Worm (Caenorhabditis elegans) whole organism, L1 larva: ENCODE results near the gene F42A10.7.

Experiments
- C04F5.9 ChIP-seq: sonication (generic microtip); optimal IDR thresholded peaks from 2 replicates; lab custom pipeline; 2016; ENCODE audit warnings: missing genetic modification characterization, missing compliant biosample characterization
- C16A3.4 ChIP-seq: fragments of 150-350 bp; optimal IDR thresholded peaks from 2 replicates; lab custom pipeline; 2014; ENCODE audit warnings: missing biosample characterization, missing genetic modification characterization
- C34B4.2 ChIP-seq: sonication (generic microtip); optimal IDR thresholded peaks from 2 replicates; lab custom pipeline; 2017; ENCODE audit warnings: mild to moderate bottlenecking, missing genetic modification characterization, missing compliant biosample characterization
- F16B12.6 ChIP-seq: fragments of 150-350 bp; optimal IDR thresholded peaks from 2 replicates; lab custom pipeline; 2014; ENCODE audit warnings: missing biosample characterization, missing genetic modification characterization
- aha-1 ChIP-seq: fragments of 150-350 bp; optimal IDR thresholded peaks from 2 replicates; lab custom pipeline; 2014; ENCODE audit warnings: missing biosample characterization, missing genetic modification characterization
- alr-1 ChIP-seq: fragments of 200-800 bp; sonication (Bioruptor generic); optimal IDR thresholded peaks from 2 replicates; lab custom pipeline; 2018; ENCODE audit warnings: borderline replicate concordance, mild to moderate bottlenecking, missing genetic modification characterization, missing compliant biosample characterization
- aly-2 ChIP-seq: fragments of 150-350 bp; optimal IDR thresholded peaks from 2 replicates; lab custom pipeline; 2014; ENCODE audit warnings: missing biosample characterization, missing genetic modification characterization
- blmp-1 ChIP-seq: fragments of 150-350 bp; optimal IDR thresholded peaks from 2 replicates; lab custom pipeline; 2014; ENCODE audit warnings: missing biosample characterization, missing genetic modification characterization
- ceh-82 ChIP-seq, 3 experiments: fragments of 150-350 bp in 1 of 3; sonication (generic microtip) in 2 of 3; optimal IDR thresholded peaks; 2 replicates each; lab custom pipeline; 2014 to 2017; ENCODE audit warnings: missing biosample characterization in 3 of 3, missing genetic modification characterization in 3 of 3
- ceh-90 ChIP-seq: sonication (generic microtip); optimal IDR thresholded peaks from 2 replicates; lab custom pipeline; 2016; ENCODE audit warnings: missing genetic modification characterization, missing compliant biosample characterization
- dpl-1 ChIP-seq, 3 experiments: fragments of 150-350 bp in 2 of 3; sonication (generic microtip) in 1 of 3; optimal IDR thresholded peaks; 2 replicates each; lab custom pipeline; 2014 to 2017; ENCODE audit warnings: missing biosample characterization in 3 of 3, missing genetic modification characterization in 3 of 3, missing genetic modification reagents in 3 of 3
- dsc-1 ChIP-seq: sonication (generic microtip); optimal IDR thresholded peaks from 2 replicates; lab custom pipeline; 2016; ENCODE audit warnings: mild to moderate bottlenecking, missing genetic modification characterization, missing compliant biosample characterization
- efl-1 ChIP-seq, 4 experiments: fragments of 150-350 bp; optimal IDR thresholded peaks in 3 of 4; peaks in 1 of 4; 1 replicate in 1 of 4; 2 replicates in 3 of 4; lab custom pipeline; 2014; ENCODE audit warnings: missing biosample characterization in 2 of 4, missing genetic modification characterization in 2 of 4, missing genetic modification reagents in 2 of 4
- elt-2 ChIP-seq: sonication (generic microtip); optimal IDR thresholded peaks from 2 replicates; lab custom pipeline; 2016; ENCODE audit warnings: missing genetic modification characterization, mild to moderate bottlenecking, inconsistent platforms, missing compliant biosample characterization, missing genetic modification reagents
- elt-3 ChIP-seq, 6 experiments: fragments of 150-350 bp in 1 of 6; sonication (generic microtip); optimal IDR thresholded peaks; 2 replicates each; lab custom pipeline; 2017 to 2018; ENCODE audit warnings: missing biosample characterization in 6 of 6, missing genetic modification characterization in 6 of 6, inconsistent platforms in 1 of 6
- ets-5 ChIP-seq: fragments of 200-800 bp; sonication (Bioruptor generic); IDR thresholded peaks from 2 replicates; pipeline ENCODE4 v1.3.6; 2022; ENCODE audit warnings: missing genetic modification characterization, missing compliant biosample characterization
- fkh-8 ChIP-seq: sonication (generic microtip); optimal IDR thresholded peaks from 2 replicates; lab custom pipeline; 2016; ENCODE audit warnings: mild to moderate bottlenecking, missing genetic modification characterization, missing compliant biosample characterization
- fos-1 ChIP-seq: fragments of 150-350 bp; optimal IDR thresholded peaks from 2 replicates; lab custom pipeline; 2014; ENCODE audit warnings: missing biosample characterization, missing genetic modification characterization
- hpl-2 ChIP-seq: fragments of 150-350 bp; optimal IDR thresholded peaks from 2 replicates; lab custom pipeline; 2014; ENCODE audit warnings: missing biosample characterization, missing genetic modification reagents, missing genetic modification characterization
- isw-1 ChIP-seq: fragments of 200-800 bp; sonication (Bioruptor generic); IDR thresholded peaks from 2 replicates; pipeline ENCODE4 v1.3.6; 2022; ENCODE audit warnings: missing genetic modification characterization, missing compliant biosample characterization
- lin-14 ChIP-seq: fragments of 200-800 bp; sonication (Bioruptor generic); optimal IDR thresholded peaks from 2 replicates; lab custom pipeline; 2018; ENCODE audit warnings: mild to moderate bottlenecking, missing genetic modification characterization, moderate library complexity, missing compliant biosample characterization
- lin-35 ChIP-seq, 2 experiments: fragments of 150-350 bp; optimal IDR thresholded peaks; 2 replicates each; lab custom pipeline; 2014; ENCODE audit warnings: missing biosample characterization in 2 of 2, missing genetic modification characterization in 2 of 2, missing genetic modification reagents in 2 of 2
- lin-39 ChIP-seq: fragments of 150-350 bp; optimal IDR thresholded peaks from 2 replicates; lab custom pipeline; 2014; ENCODE audit warnings: missing biosample characterization, missing genetic modification reagents, missing genetic modification characterization
- lsy-2 ChIP-seq, 2 experiments: fragments of 150-350 bp; optimal IDR thresholded peaks; 2 replicates each; lab custom pipeline; 2014; ENCODE audit warnings: missing biosample characterization in 2 of 2, missing genetic modification characterization in 2 of 2
- mef-2 ChIP-seq: fragments of 150-350 bp; optimal IDR thresholded peaks from 2 replicates; lab custom pipeline; 2014; ENCODE audit warnings: missing biosample characterization, missing genetic modification characterization
- mep-1 ChIP-seq: fragments of 150-350 bp; optimal IDR thresholded peaks from 2 replicates; lab custom pipeline; 2014; ENCODE audit warnings: missing biosample characterization, missing genetic modification characterization
- nhr-12 ChIP-seq: sonication (generic microtip); optimal IDR thresholded peaks from 2 replicates; lab custom pipeline; 2017; ENCODE audit warnings: missing biosample characterization, missing genetic modification characterization
- nhr-19 ChIP-seq: fragments of 200-800 bp; sonication (Bioruptor generic); conservative IDR thresholded peaks from 2 replicates; pipeline ENCODE4 v1.3.6; 2022; ENCODE audit warnings: missing genetic modification characterization, missing compliant biosample characterization
- nhr-20 ChIP-seq: sonication (generic microtip); optimal IDR thresholded peaks from 2 replicates; lab custom pipeline; 2016; ENCODE audit warnings: mild to moderate bottlenecking, missing genetic modification characterization, missing compliant biosample characterization
- nhr-237 ChIP-seq: fragments of 150-350 bp; optimal IDR thresholded peaks from 2 replicates; lab custom pipeline; 2014; ENCODE audit warnings: missing biosample characterization, missing genetic modification characterization
- nhr-28 ChIP-seq: fragments of 150-350 bp; optimal IDR thresholded peaks from 2 replicates; lab custom pipeline; 2014; ENCODE audit warnings: missing biosample characterization, missing genetic modification characterization
- nhr-71 ChIP-seq: sonication (generic microtip); optimal IDR thresholded peaks from 2 replicates; lab custom pipeline; 2016; ENCODE audit warnings: mild to moderate bottlenecking, missing genetic modification characterization, moderate library complexity, missing compliant biosample characterization
- nhr-84 ChIP-seq: sonication (generic microtip); optimal IDR thresholded peaks from 2 replicates; lab custom pipeline; 2017; ENCODE audit warnings: missing biosample characterization, missing genetic modification characterization
- nhr-85 ChIP-seq: sonication (generic microtip); peaks from one replicate; lab custom pipeline; 2016; ENCODE audit warnings: missing genetic modification characterization, inconsistent platforms, missing compliant biosample characterization
- rnt-1 ChIP-seq: sonication (generic microtip); optimal IDR thresholded peaks from 2 replicates; lab custom pipeline; 2016; ENCODE audit warnings: mild to moderate bottlenecking, missing genetic modification characterization, moderate library complexity, missing compliant biosample characterization
- skn-1 ChIP-seq: fragments of 150-350 bp; optimal IDR thresholded peaks from 2 replicates; lab custom pipeline; 2014; ENCODE audit warnings: missing biosample characterization, missing genetic modification characterization
- snu-23 ChIP-seq: sonication (generic microtip); optimal IDR thresholded peaks from 2 replicates; lab custom pipeline; 2016; ENCODE audit warnings: missing genetic modification characterization, missing compliant biosample characterization
- sup-37 ChIP-seq: fragments of 200-800 bp; sonication (Bioruptor generic); optimal IDR thresholded peaks from 2 replicates; lab custom pipeline; 2018; ENCODE audit warnings: mild to moderate bottlenecking, missing genetic modification characterization, missing compliant biosample characterization
- swsn-7 ChIP-seq: sonication (generic microtip); optimal IDR thresholded peaks from 2 replicates; lab custom pipeline; 2016; ENCODE audit warnings: missing genetic modification characterization, missing compliant biosample characterization
- unc-130 ChIP-seq: fragments of 150-350 bp; optimal IDR thresholded peaks from 2 replicates; lab custom pipeline; 2017; ENCODE audit warnings: missing biosample characterization, missing genetic modification characterization, inconsistent platforms
- unc-62 ChIP-seq: fragments of 150-350 bp; optimal IDR thresholded peaks from 2 replicates; lab custom pipeline; 2014; ENCODE audit warnings: missing biosample characterization, missing genetic modification reagents, missing genetic modification characterization
- unc-86 ChIP-seq: sonication (generic microtip); optimal IDR thresholded peaks from 2 replicates; lab custom pipeline; 2016; ENCODE audit warnings: missing genetic modification characterization, missing compliant biosample characterization
- unc-98 ChIP-seq: fragments of 200-800 bp; sonication (Bioruptor generic); IDR thresholded peaks from 2 replicates; pipeline ENCODE4 v1.3.6; 2022; ENCODE audit warnings: missing genetic modification characterization, missing compliant biosample characterization
- xbp-1 ChIP-seq: sonication (generic microtip); optimal IDR thresholded peaks from 2 replicates; lab custom pipeline; 2016; ENCODE audit warnings: missing genetic modification characterization, missing compliant biosample characterization
- zip-4 ChIP-seq: fragments of 200-800 bp; sonication (Bioruptor generic); optimal IDR thresholded peaks from 2 replicates; lab custom pipeline; 2018; ENCODE audit warnings: mild to moderate bottlenecking, missing genetic modification characterization, moderate library complexity, missing compliant biosample characterization
- ztf-11 ChIP-seq, 2 experiments: sonication (generic microtip); optimal IDR thresholded peaks; 2 replicates each; lab custom pipeline; 2016 to 2017; ENCODE audit warnings: missing genetic modification characterization in 2 of 2, missing biosample characterization in 1 of 2, missing compliant biosample characterization in 1 of 2

Gene F42A10.7

DNA sequence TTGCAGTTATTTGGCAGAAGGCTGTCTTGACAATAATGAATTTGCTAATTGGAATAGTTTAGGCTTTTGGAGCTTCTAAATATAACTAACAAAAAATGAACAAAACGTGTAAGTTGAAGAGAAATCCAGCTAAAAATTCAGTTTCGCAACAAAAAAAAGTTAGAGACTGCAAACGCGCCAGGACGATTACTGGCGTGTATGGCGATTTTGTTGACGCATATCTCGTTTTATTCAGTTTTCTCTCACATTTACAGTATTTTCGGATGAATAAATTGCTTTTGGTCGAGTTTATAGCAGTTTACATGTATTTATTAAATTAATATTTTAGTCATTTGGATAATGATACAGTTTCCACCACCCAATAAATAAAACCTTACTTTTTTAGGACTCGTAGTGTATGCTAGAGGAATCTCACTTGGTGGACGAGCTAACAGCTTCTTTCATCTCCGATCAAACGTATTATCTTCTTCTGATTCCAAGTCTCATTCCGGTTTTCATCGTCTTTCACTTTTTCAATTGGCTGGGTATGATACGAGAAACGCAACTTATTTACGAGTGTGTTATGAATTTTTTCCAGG lies 5.4 kb downstream of the F42A10.7 start, which contains the start of the genes abcf-3 and F42A10.5 (continued):
- no peak for TF ChIP-seq unc-62 (GFP tag; lab: Kevin White, UChicago)
- peak; percentile 37 for TF ChIP-seq unc-86 (tag; lab: Kevin White, UChicago)
- peak; percentile 88 for TF ChIP-seq mep-1 (tag; lab: Kevin White, UChicago)
- no peak for TF ChIP-seq nhr-12
- TF ChIP-seq elt-2 (tag; lab: Kevin White, UChicago): peak; percentile 45
- peak in 1 of 2 experiments; percentile 32 for TF ChIP-seq ztf-11 (tag; optimal IDR thresholded peaks at IDR 0.05; lab: Kevin White, UChicago)
- peak; percentile 32 for TF ChIP-seq C04F5.9 (tag; lab: Kevin White, UChicago)
- TF ChIP-seq aly-2: peak; percentile 23
- peak; percentile 40 for TF ChIP-seq fkh-8
- no peak for TF ChIP-seq ets-5 (GFP tag; lab: Robert Waterston, UW)
- peak; percentile 60 for TF ChIP-seq lin-39 (tag; lab: Kevin White, UChicago)
- peak; percentile 66 for TF ChIP-seq dsc-1 (tag; lab: Kevin White, UChicago)
- no peak for TF ChIP-seq alr-1 (tag; lab: Kevin White, UChicago)
- no peak for TF ChIP-seq ceh-90 (tag; lab: Kevin White, UChicago)
- no peak for TF ChIP-seq C34B4.2 (tag; lab: Kevin White, UChicago)
- peak; percentile 72 for TF ChIP-seq lin-14 (GFP tag; lab: Kevin White, UChicago)
- TF ChIP-seq C16A3.4 (tag; lab: Kevin White, UChicago): peak; percentile 66

DNA sequence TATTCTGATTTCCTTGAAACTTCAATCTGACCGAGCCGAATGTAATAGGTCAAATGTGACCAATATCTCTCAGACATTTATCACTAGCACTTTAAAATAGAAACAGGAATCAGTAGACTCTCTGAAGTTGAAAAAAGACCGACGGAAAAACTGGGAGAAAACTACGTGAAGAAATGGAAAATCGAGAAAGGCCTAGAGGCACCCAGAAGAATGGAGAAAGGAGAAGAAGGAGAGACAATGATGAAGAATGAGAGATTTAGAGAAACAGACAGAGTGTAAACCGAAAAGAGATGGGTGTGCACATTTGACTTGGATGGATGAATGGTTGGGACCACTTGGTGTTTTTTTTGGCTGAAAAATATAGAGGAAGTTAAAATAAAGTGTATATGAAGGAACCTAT lies 8.4 kb downstream of the F42A10.7 start:
- TF ChIP-seq C34B4.2 (tag; lab: Kevin White, UChicago) (no peak), alr-1 (tag; lab: Kevin White, UChicago) (no peak), snu-23 (GFP tag; lab: Kevin White, UChicago) (peak; percentile 76), C04F5.9 (tag; lab: Kevin White, UChicago) (no peak), lin-35 (GFP tag; optimal IDR thresholded peaks at IDR 0.05; lab: Kevin White, UChicago) (peak in 1 of 2 experiments; percentile 34), aly-2 (peak; percentile 2), swsn-7 (tag; lab: Kevin White, UChicago) (peak; percentile 40), nhr-85 (peak; percentile 67), dpl-1 (GFP tag; optimal IDR thresholded peaks at IDR 0.05; lab: Kevin White, UChicago) (peak in 1 of 3 experiments; percentile 26), F16B12.6 (tag; lab: Kevin White, UChicago) (no peak), nhr-28 (tag; lab: Kevin White, UChicago) (no peak), rnt-1 (peak; percentile 70), aha-1 (no peak), blmp-1 (tag; lab: Kevin White, UChicago) (peak; percentile 85), sup-37 (GFP tag; lab: Kevin White, UChicago) (no peak), nhr-20 (tag; lab: Kevin White, UChicago) (peak; percentile 60), efl-1 (optimal IDR thresholded peaks at IDR 0.05; lab: Kevin White, UChicago) (peak; percentile 25 to 30), efl-1 (GFP tag; optimal IDR thresholded peaks at IDR 0.05 in 1 of 2; lab: Kevin White, UChicago) (peak; percentile 8 to 29), hpl-2 (GFP tag; lab: Kevin White, UChicago) (no peak), nhr-84 (tag; lab: Kevin White, UChicago) (no peak), mef-2 (tag; lab: Kevin White, UChicago) (no peak), elt-3 (tag; optimal IDR thresholded peaks at IDR 0.05; lab: Kevin White, UChicago) (no peak), dsc-1 (tag; lab: Kevin White, UChicago) (peak; percentile 10), C16A3.4 (tag; lab: Kevin White, UChicago) (no peak), nhr-237 (no peak), fkh-8 (no peak), skn-1 (tag; lab: Kevin White, UChicago) (peak; percentile 29), fos-1 (tag; lab: Kevin White, UChicago) (peak; percentile 25), unc-62 (GFP tag; lab: Kevin White, UChicago) (no peak), xbp-1 (tag; lab: Kevin White, UChicago) (peak; percentile 3), zip-4 (GFP tag; lab: Kevin White, UChicago) (no peak), unc-130 (tag; lab: Kevin White, UChicago) (no peak), nhr-71 (peak; percentile 72), lin-14 (GFP tag; lab: Kevin White, UChicago) (peak; percentile 84), nhr-19 (GFP tag; lab: Robert Waterston, UW) (peak; percentile 36), isw-1 (no peak), ceh-82 (tag; optimal IDR thresholded peaks at IDR 0.05; lab: Kevin White, UChicago) (peak in 2 of 3 experiments; percentile 5 to 67), unc-98 (GFP tag; lab: Robert Waterston, UW) (no peak), lsy-2 (tag; optimal IDR thresholded peaks at IDR 0.05; lab: Kevin White, UChicago) (peak; percentile 43 to 56)
